Fruit fly (Drosophila melanogaster) whole organism, adult: ENCODE data around the gene CG18262.

Experiments used
- CG12768 ChIP-seq: fragments of 200-800 bp; sonication (Bioruptor generic); optimal IDR thresholded peaks from 2 replicates; lab custom pipeline; 2017; ENCODE audit warnings: missing biosample characterization, missing genetic modification characterization, mild to moderate bottlenecking, moderate library complexity, missing genetic modification reagents
- CG1620 ChIP-seq: fragments of 200-800 bp; sonication (Bioruptor generic); optimal IDR thresholded peaks from 2 replicates; lab custom pipeline; 2016; ENCODE audit warnings: missing biosample characterization, missing genetic modification characterization
- CG7045 ChIP-seq: fragments of 200-800 bp; sonication (Bioruptor generic); optimal IDR thresholded peaks from 2 replicates; lab custom pipeline; 2017; ENCODE audit warnings: missing biosample characterization, mild to moderate bottlenecking, missing genetic modification characterization
- Clk ChIP-seq: fragments of 200-800 bp; sonication (Bioruptor generic); optimal IDR thresholded peaks from 2 replicates; lab custom pipeline; 2017; ENCODE audit warnings: missing biosample characterization, missing genetic modification characterization
- Mnt ChIP-seq: fragments of 200-800 bp; sonication (Bioruptor generic); optimal IDR thresholded peaks from 2 replicates; lab custom pipeline; 2016; ENCODE audit warnings: missing biosample characterization, mild to moderate bottlenecking, missing genetic modification characterization
- kay ChIP-seq: fragments of 200-800 bp; sonication (Bioruptor generic); peaks from one replicate; lab custom pipeline; 2016; ENCODE audit warnings: missing biosample characterization, missing genetic modification characterization, borderline replicate concordance
- pad ChIP-seq: fragments of 200-800 bp; sonication (Bioruptor generic); optimal IDR thresholded peaks from 3 replicates; lab custom pipeline; 2017; ENCODE audit warnings: missing biosample characterization, missing genetic modification characterization, mild to moderate bottlenecking, moderate library complexity, missing genetic modification reagents

dm6 chrX:8196157-8196526, 43.4 kb downstream of the CG18262 start:
- TF ChIP-seq pad (GFP tag; lab: Kevin White, UChicago) (no peak), CG1620 (no peak), Clk (GFP tag; lab: Kevin White, UChicago) (no peak), Mnt (GFP tag; lab: Kevin White, UChicago) (no peak), CG12768 (GFP tag; lab: Kevin White, UChicago) (no peak), CG7045 (no peak), kay (GFP tag; lab: Kevin White, UChicago) (no peak)
